Worm (Caenorhabditis elegans): Measurements from ENCODE around the gene F56D6.9.

The F56D6.9 gene

DNA sequence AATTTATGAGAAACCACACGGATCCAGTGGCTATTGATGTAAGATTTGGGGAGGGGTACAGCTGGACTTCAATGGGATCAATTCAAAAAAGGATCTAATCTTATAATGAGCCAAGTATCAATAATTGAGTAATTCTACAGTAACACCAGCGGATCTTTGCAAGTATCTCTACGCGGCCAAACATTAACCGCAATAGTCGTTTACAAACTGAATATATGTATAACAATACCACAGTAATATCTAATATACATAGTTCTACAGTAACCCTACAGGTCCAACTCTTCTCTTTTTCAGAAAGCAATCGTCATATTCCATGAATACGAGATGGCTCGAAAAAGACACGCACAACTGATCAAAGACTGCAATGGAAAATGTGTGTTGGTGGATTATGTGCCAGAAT is at the start of gene F56D6.9:
Gene F56D6.9, plus strand, starts transcription at position 301 of the 400 bp plus-strand sequence.
- TF ChIP-seq unc-130 (tag; optimal IDR thresholded peaks at IDR 0.05) (no peak), unc-30 (tag; optimal IDR thresholded peaks at IDR 0.05) (no peak), mep-1 (tag; optimal IDR thresholded peaks at IDR 0.05) (no peak), unc-98 (GFP tag; IDR thresholded peaks at IDR 0.05) (no peak)

DNA sequence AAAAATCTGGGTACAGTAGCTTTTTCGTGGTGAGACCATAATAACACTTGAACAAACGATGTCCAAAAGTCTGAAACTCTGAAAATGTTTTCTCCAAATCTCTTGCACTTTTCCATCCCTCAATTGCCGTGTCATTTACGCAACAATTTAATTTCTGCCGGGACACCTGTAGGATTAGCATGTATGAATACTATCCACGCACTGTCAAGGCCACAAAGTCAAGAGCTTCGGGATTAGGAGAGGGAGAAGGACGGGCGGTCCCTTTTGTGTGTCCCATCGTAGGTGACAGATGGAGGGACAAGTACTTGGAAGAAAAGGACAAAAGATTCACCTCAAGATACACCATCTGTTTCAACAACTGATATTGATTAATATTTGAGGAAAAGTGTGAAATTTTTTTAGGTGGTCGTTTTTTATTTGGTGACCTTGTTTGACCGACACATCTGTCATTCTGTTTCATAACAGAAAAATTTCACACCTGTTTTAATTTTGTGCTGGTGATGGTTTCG is 49.1 kb upstream of the F56D6.9 start:
- TF ChIP-seq efl-1 (optimal IDR thresholded peaks at IDR 0.05) (no peak), efl-1 (GFP tag; optimal IDR thresholded peaks at IDR 0.05 in 1 of 2) (peak in 1 of 2 experiments; percentile 8), isw-1 (GFP tag; IDR thresholded peaks at IDR 0.05) (no peak), alr-1 (tag; optimal IDR thresholded peaks at IDR 0.05; ENCODE audit: borderline replicate concordance) (no peak)

DNA sequence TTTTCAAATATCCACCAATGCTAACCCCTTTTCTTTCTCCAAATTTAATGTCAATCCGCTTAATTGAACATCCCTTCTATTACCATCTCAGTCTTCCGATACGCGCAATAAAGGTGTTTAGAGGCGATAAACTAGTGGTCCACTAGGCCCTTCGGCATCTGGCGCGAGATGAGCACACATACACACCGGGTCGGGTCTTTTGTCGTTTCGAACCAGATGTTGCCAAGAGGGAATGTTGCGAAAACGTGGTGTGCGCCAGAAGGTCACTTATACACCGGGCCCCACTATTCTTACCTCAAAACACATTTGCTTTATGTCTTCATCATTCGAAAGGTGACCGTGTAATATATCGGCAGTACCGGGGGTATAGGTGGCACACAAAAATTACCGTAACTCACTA is 48.1 kb upstream of the F56D6.9 start:
- TF ChIP-seq efl-1 (optimal IDR thresholded peaks at IDR 0.05) (no peak), efl-1 (GFP tag; optimal IDR thresholded peaks at IDR 0.05 in 1 of 2) (peak in 1 of 2 experiments; percentile 87), fkh-4 (tag; optimal IDR thresholded peaks at IDR 0.05; ENCODE audit: borderline replicate concordance) (peak; percentile 47), dsc-1 (tag; optimal IDR thresholded peaks at IDR 0.05) (peak; percentile 87), snpc-4 (tag; optimal IDR thresholded peaks at IDR 0.05) (no peak)

DNA sequence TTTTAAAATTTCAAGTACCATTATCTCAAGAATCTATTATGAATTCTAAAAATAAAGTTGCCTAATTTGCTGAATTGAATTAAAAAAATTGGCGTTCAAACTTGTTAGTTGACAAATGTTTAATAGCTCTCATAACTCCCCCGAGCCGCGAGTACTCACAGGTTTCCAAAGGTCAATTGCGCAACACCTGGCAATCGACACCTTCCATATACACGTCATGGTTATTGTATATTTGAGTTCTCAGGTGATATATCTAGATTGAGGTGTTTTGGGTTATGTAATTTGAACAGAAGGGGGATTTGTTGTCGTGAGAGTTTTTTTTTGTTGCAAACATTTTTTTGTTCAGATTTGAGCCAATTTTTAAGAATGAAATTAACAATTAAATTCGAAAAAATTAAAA is 47.5 kb upstream of the F56D6.9 start:
- TF ChIP-seq lin-39 (tag; optimal IDR thresholded peaks at IDR 0.05) = no peak
- no peak for TF ChIP-seq alr-1 (tag; optimal IDR thresholded peaks at IDR 0.05; ENCODE audit: borderline replicate concordance)
- TF ChIP-seq mef-2 (tag; optimal IDR thresholded peaks at IDR 0.05) = no peak
- TF ChIP-seq elt-3 (tag; optimal IDR thresholded peaks at IDR 0.05) = no peak
- TF ChIP-seq hlh-17 (GFP tag; optimal IDR thresholded peaks at IDR 0.05; ENCODE audit: borderline replicate concordance) = no peak
- no peak for TF ChIP-seq ztf-4 (tag; optimal IDR thresholded peaks at IDR 0.05)
- TF ChIP-seq egl-13 (tag; optimal IDR thresholded peaks at IDR 0.05) = no peak
- no peak for TF ChIP-seq aly-2 (tag; optimal IDR thresholded peaks at IDR 0.05)
- TF ChIP-seq nhr-84 (tag; optimal IDR thresholded peaks at IDR 0.05) = no peak

DNA sequence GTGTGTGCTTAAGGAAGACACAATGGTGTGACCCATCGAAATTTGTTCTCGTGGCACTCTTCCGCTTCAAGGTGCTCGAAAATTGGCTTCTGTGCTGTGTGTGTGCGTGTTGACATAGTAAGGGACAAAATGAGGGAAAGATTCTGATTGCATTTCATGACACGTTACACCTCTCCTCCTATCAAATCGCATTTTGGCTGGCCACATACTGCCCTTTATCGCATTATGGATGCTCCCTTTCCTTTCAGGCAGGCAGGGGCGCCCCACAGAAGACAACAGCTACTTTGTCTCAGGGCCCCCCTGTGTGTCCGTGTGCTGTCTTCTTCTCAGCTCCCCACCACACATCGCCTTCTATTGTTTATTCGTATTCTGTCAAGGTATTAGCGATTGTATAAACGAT is 44.6 kb upstream of the F56D6.9 start:
- TF ChIP-seq unc-98 (GFP tag; IDR thresholded peaks at IDR 0.05) (no peak), nhr-77 (tag; optimal IDR thresholded peaks at IDR 0.05) (no peak), unc-86 (tag; optimal IDR thresholded peaks at IDR 0.05) (no peak), mep-1 (tag; optimal IDR thresholded peaks at IDR 0.05) (no peak), lin-14 (GFP tag; optimal IDR thresholded peaks at IDR 0.05) (peak; percentile 41), fkh-10 (GFP tag; optimal IDR thresholded peaks at IDR 0.05) (peak; percentile 49), ces-1 (GFP tag; optimal IDR thresholded peaks at IDR 0.05) (peak; percentile 9), efl-1 (optimal IDR thresholded peaks at IDR 0.05) (no peak), efl-1 (GFP tag; optimal IDR thresholded peaks at IDR 0.05 in 1 of 2) (peak in 1 of 2 experiments; percentile 44)

DNA sequence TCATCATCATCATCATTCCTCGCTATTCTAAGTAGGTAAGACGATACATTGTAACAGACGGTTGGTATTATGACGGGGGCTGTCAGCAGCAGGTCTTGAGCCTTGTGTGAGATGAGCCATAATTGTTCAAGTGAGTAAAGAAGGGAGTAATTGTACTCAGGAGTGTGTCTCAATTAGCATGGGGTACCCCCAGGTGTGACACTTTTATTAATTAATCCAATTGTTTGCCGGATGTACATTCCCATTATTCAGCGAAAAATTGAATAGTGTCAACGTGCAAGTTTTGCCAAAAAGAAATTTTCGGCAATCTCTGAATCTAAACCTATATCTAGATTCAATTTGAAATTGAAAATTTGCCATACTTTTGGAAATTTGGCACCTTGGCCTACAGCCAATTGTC is 43.1 kb upstream of the F56D6.9 start:
- no peak for TF ChIP-seq alr-1 (tag; optimal IDR thresholded peaks at IDR 0.05; ENCODE audit: borderline replicate concordance)
- no peak for TF ChIP-seq skn-1 (tag; optimal IDR thresholded peaks at IDR 0.05)
- TF ChIP-seq nhr-12 (tag; optimal IDR thresholded peaks at IDR 0.05) = no peak
- TF ChIP-seq F16B12.6 (tag; optimal IDR thresholded peaks at IDR 0.05) = no peak
- no peak for TF ChIP-seq sox-4 (tag; optimal IDR thresholded peaks at IDR 0.05)
- no peak for TF ChIP-seq nhr-77 (tag; optimal IDR thresholded peaks at IDR 0.05)
- TF ChIP-seq snu-23 (GFP tag; optimal IDR thresholded peaks at IDR 0.05) = no peak

DNA sequence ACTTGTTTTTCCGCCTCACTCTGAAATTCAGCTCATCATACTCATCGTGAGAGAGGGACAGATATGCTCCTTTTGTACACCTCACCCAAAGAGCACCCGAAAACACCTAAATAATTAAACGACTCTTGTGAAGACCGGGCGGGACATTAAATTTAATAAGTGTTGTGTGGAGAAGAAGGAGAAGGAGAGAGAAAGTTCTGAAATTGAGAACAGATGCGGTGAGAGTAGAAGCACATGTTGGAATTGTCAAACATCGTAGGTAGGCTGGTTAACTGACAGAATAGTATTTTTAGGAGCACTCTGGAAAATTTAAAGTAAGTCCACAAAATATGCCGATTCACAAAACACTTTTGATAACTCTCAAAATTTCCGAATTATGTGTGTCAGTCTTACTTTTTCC is 38.6 kb upstream of the F56D6.9 start:
- TF ChIP-seq fkh-4 (tag; optimal IDR thresholded peaks at IDR 0.05; ENCODE audit: borderline replicate concordance) = peak; percentile 80
- TF ChIP-seq snpc-4 (tag; optimal IDR thresholded peaks at IDR 0.05) = no peak
- no peak for TF ChIP-seq efl-1 (optimal IDR thresholded peaks at IDR 0.05)
- no peak for TF ChIP-seq efl-1 (GFP tag; optimal IDR thresholded peaks at IDR 0.05 in 1 of 2)
- TF ChIP-seq mep-1 (tag; optimal IDR thresholded peaks at IDR 0.05) = no peak
- peak; percentile 95 for TF ChIP-seq dsc-1 (tag; optimal IDR thresholded peaks at IDR 0.05)

All from whole organism, L1 larva.